Fruit fly (Drosophila melanogaster): ENCODE results near the gene CG15406.

dm6 chr2L:3348146-3348747 lies 39.2 kb downstream of the CG15406 start:
- TF ChIP-seq CG8301 (tag; optimal IDR thresholded peaks at IDR 0.05) (peak; percentile 88), Snoo (tag; optimal IDR thresholded peaks at IDR 0.05) (peak; percentile 87), Ets98B (GFP tag; IDR thresholded peaks at IDR 0.05) (peak; percentile 97), CG34367 (tag; optimal IDR thresholded peaks at IDR 0.05) (peak; percentile 89), CG10348 (GFP tag; IDR thresholded peaks at IDR 0.05) (peak; percentile 44; the same call in 1 of the 2 replicates), CG8159 (tag; optimal IDR thresholded peaks at IDR 0.05) (peak; percentile 93)

Data from whole organism, pupa.